Worm (Caenorhabditis elegans): ENCODE data around the gene snx-17.

Gene snx-17

ce11 chrX:13159005-13159404 is 36.9 kb upstream of the snx-17 start (continued):
- TF ChIP-seq mdt-29 (GFP tag; IDR thresholded peaks at IDR 0.05) (no peak), fkh-10 (GFP tag; optimal IDR thresholded peaks at IDR 0.05) (no peak), ctbp-1 (GFP tag; IDR thresholded peaks at IDR 0.05) (no peak), cey-2 (tag; optimal IDR thresholded peaks at IDR 0.05; ENCODE audit: borderline replicate concordance, insufficient read depth) (no peak), rbr-2 (tag; optimal IDR thresholded peaks at IDR 0.05) (no peak), F10B5.3 (tag; optimal IDR thresholded peaks at IDR 0.05) (no peak), aha-1 (tag) (peak; percentile 14), lin-13 (GFP tag; optimal IDR thresholded peaks at IDR 0.05) (peak; percentile 15), arid-1 (GFP tag; conservative IDR thresholded peaks at IDR 0.05) (no peak), set-16 (GFP tag; IDR thresholded peaks at IDR 0.05) (no peak), daf-16 (GFP tag; optimal IDR thresholded peaks at IDR 0.05) (peak in 1 of 2 experiments; percentile 71), daf-16 (tag; optimal IDR thresholded peaks at IDR 0.05) (peak; percentile 97), F37D6.2 (tag; optimal IDR thresholded peaks at IDR 0.05) (no peak), hmg-1.1 (GFP tag; IDR thresholded peaks at IDR 0.05) (no peak), gei-8 (GFP tag; optimal IDR thresholded peaks at IDR 0.05) (no peak), tra-1 (GFP tag; IDR thresholded peaks at IDR 0.05) (peak; percentile 82), lin-15B (tag; optimal IDR thresholded peaks at IDR 0.05) (no peak), zip-2 (tag; optimal IDR thresholded peaks at IDR 0.05) (no peak), nhr-25 (tag; optimal IDR thresholded peaks at IDR 0.05; ENCODE audit: borderline replicate concordance, insufficient read depth) (no peak), madf-9 (GFP tag; conservative IDR thresholded peaks at IDR 0.05) (no peak), ceh-82 (tag; optimal IDR thresholded peaks at IDR 0.05) (no peak), mdl-1 (tag; optimal IDR thresholded peaks at IDR 0.05) (peak in 1 of 2 experiments; percentile 32), nhr-28 (tag; optimal IDR thresholded peaks at IDR 0.05) (peak; percentile 90), nhr-10 (tag; optimal IDR thresholded peaks at IDR 0.05) (no peak), lsy-2 (tag; optimal IDR thresholded peaks at IDR 0.05) (peak in 1 of 2 experiments; percentile 48), lin-38 (GFP tag; IDR thresholded peaks at IDR 0.05) (no peak), hlh-30 (tag; optimal IDR thresholded peaks at IDR 0.05; ENCODE audit: insufficient read depth) (peak; percentile 46), T20F7.1 (GFP tag; optimal IDR thresholded peaks at IDR 0.05) (no peak), dve-1 (tag; optimal IDR thresholded peaks at IDR 0.05; ENCODE audit: insufficient read depth) (peak; percentile 85), nhr-237 (tag; optimal IDR thresholded peaks at IDR 0.05) (no peak), lir-3 (tag; optimal IDR thresholded peaks at IDR 0.05) (no peak), nhr-76 (tag; optimal IDR thresholded peaks at IDR 0.05) (no peak), skn-1 (tag; optimal IDR thresholded peaks at IDR 0.05) (no peak), pqm-1 (tag; optimal IDR thresholded peaks at IDR 0.05) (peak; percentile 95), egl-43 (GFP tag; IDR thresholded peaks at IDR 0.05) (no peak), mep-1 (tag; optimal IDR thresholded peaks at IDR 0.05) (peak; percentile 59), unc-130 (GFP tag; optimal IDR thresholded peaks at IDR 0.05) (no peak), vab-7 (GFP tag; IDR thresholded peaks at IDR 0.05) (no peak), ceh-32 (tag; optimal IDR thresholded peaks at IDR 0.05; ENCODE audit: poor library complexity) (no peak), ztf-11 (tag; optimal IDR thresholded peaks at IDR 0.05) (no peak), F49E8.2 (tag; optimal IDR thresholded peaks at IDR 0.05; ENCODE audit: borderline replicate concordance) (no peak), ces-1 (GFP tag; optimal IDR thresholded peaks at IDR 0.05) (no peak), D1046.2 (GFP tag; IDR thresholded peaks at IDR 0.05) (no peak), lin-39 (tag; optimal IDR thresholded peaks at IDR 0.05) (no peak), nhr-111 (GFP tag; optimal IDR thresholded peaks at IDR 0.05) (no peak), zip-11 (GFP tag; IDR thresholded peaks at IDR 0.05) (no peak), egl-27 (tag; optimal IDR thresholded peaks at IDR 0.05) (no peak), nhr-77 (tag; optimal IDR thresholded peaks at IDR 0.05) (peak; percentile 59), mxl-3 (GFP tag; optimal IDR thresholded peaks at IDR 0.05) (peak; percentile 52), F26F4.8 (GFP tag; conservative IDR thresholded peaks at IDR 0.05) (no peak), zag-1 (tag; optimal IDR thresholded peaks at IDR 0.05) (no peak), R02D3.7 (tag; optimal IDR thresholded peaks at IDR 0.05) (no peak), ceh-62 (tag; optimal IDR thresholded peaks at IDR 0.05) (no peak)
